Fruit fly (Drosophila melanogaster) whole organism, wandering third instar larva: Measurements from ENCODE around the gene CG6785.

Source experiments
- Abd-B ChIP-seq: fragments of >200 bp; optimal IDR thresholded peaks from 2 replicates; lab custom pipeline; 2017; ENCODE audit warnings: missing biosample characterization, missing genetic modification characterization
- CG32264 ChIP-seq: fragments of 200-800 bp; sonication (Bioruptor generic); optimal IDR thresholded peaks from 2 replicates; lab custom pipeline; 2016; ENCODE audit warnings: missing biosample characterization, missing genetic modification characterization
- CG9705 ChIP-seq: fragments of 200-800 bp; sonication (Bioruptor generic); optimal IDR thresholded peaks from 2 replicates; lab custom pipeline; 2018; ENCODE audit warnings: missing biosample characterization, mild to moderate bottlenecking, missing genetic modification characterization
- CrebA ChIP-seq: fragments of 200-800 bp; sonication (Bioruptor generic); optimal IDR thresholded peaks from 2 replicates; lab custom pipeline; 2016; ENCODE audit warnings: missing biosample characterization, mild to moderate bottlenecking, missing genetic modification characterization, borderline replicate concordance
- Dfd ChIP-seq: fragments of >200 bp; optimal IDR thresholded peaks from 2 replicates; lab custom pipeline; 2017; ENCODE audit warnings: missing biosample characterization, missing genetic modification characterization
- Dif ChIP-seq: fragments of 200-275, 200-300 bp; sonication (Bioruptor generic); optimal IDR thresholded peaks from 2 replicates; lab custom pipeline; 2018; ENCODE audit warnings: missing biosample characterization, missing genetic modification characterization; ENCODE audit not compliant: partially characterized antibody
- GATAd ChIP-seq: sonication (Bioruptor generic); optimal IDR thresholded peaks from 2 replicates; lab custom pipeline; 2016; ENCODE audit warnings: missing biosample characterization, missing genetic modification characterization
- HLH106 ChIP-seq: fragments of 200-800 bp; optimal IDR thresholded peaks from 3 replicates; lab custom pipeline; 2019; ENCODE audit warnings: missing biosample characterization, mild to moderate bottlenecking, missing genetic modification characterization, moderate library complexity
- Hnf4 ChIP-seq: fragments of 200-800 bp; sonication (Bioruptor generic); optimal IDR thresholded peaks from 2 replicates; lab custom pipeline; 2016; ENCODE audit warnings: missing biosample characterization, mild to moderate bottlenecking, missing genetic modification characterization
- Hr78 ChIP-seq: fragments of >200 bp; optimal IDR thresholded peaks from 2 replicates; lab custom pipeline; 2017; ENCODE audit warnings: missing biosample characterization, missing genetic modification characterization
- Hr83 ChIP-seq: fragments of 200-300 bp; sonication (Bioruptor generic); optimal IDR thresholded peaks from 2 replicates; lab custom pipeline; 2016; ENCODE audit warnings: missing biosample characterization, mild to moderate bottlenecking, missing genetic modification characterization, moderate library complexity; ENCODE audit not compliant: poor library complexity, severe bottlenecking
- Jra ChIP-seq: sonication (Bioruptor generic); optimal IDR thresholded peaks from 2 replicates; lab custom pipeline; 2016; ENCODE audit warnings: missing biosample characterization, missing genetic modification characterization
- Mio ChIP-seq: sonication (Bioruptor generic); optimal IDR thresholded peaks from 2 replicates; lab custom pipeline; 2016; ENCODE audit warnings: missing biosample characterization, missing genetic modification characterization
- Myc ChIP-seq: fragments of >200 bp; optimal IDR thresholded peaks from 2 replicates; lab custom pipeline; 2017
- N ChIP-seq: fragments of >200 bp; optimal IDR thresholded peaks from 2 replicates; lab custom pipeline; 2018; ENCODE audit warnings: missing biosample characterization, missing external identifiers, missing genetic modification characterization
- OdsH ChIP-seq: fragments of 200-800 bp; sonication (Bioruptor generic); optimal IDR thresholded peaks from 2 replicates; lab custom pipeline; 2016; ENCODE audit warnings: missing biosample characterization, mild to moderate bottlenecking, missing genetic modification characterization
- Rel ChIP-seq, 2 experiments: fragments of 200-800 bp; sonication (Bioruptor generic) in 1 of 2; optimal IDR thresholded peaks; 2 replicates in 1 of 2; 3 replicates in 1 of 2; lab custom pipeline; 2016 to 2019; ENCODE audit warnings: mild to moderate bottlenecking in 2 of 2, missing biosample characterization in 2 of 2, missing genetic modification characterization in 2 of 2, moderate library complexity in 1 of 2
- Sp1 ChIP-seq: fragments of 200-800 bp; sonication (Bioruptor generic); optimal IDR thresholded peaks from 3 replicates; lab custom pipeline; 2019; ENCODE audit warnings: missing biosample characterization, mild to moderate bottlenecking, missing genetic modification characterization, moderate library complexity
- Vsx2 ChIP-seq: fragments of 200-300, 225-300 bp; sonication (Bioruptor generic); optimal IDR thresholded peaks from 2 replicates; lab custom pipeline; 2018; ENCODE audit warnings: missing biosample characterization, missing genetic modification characterization; ENCODE audit not compliant: partially characterized antibody
- br ChIP-seq: fragments of 200-800 bp; sonication (Bioruptor generic); optimal IDR thresholded peaks from 2 replicates; lab custom pipeline; 2016; ENCODE audit warnings: missing biosample characterization, missing genetic modification characterization
- brk ChIP-seq: fragments of 200-800 bp; sonication (Bioruptor generic); optimal IDR thresholded peaks from 2 replicates; lab custom pipeline; 2016; ENCODE audit warnings: missing biosample characterization, mild to moderate bottlenecking, missing genetic modification characterization
- dl ChIP-seq, 2 experiments: fragments of 175-275, 200-275 bp in 1 of 2; fragments of 200-275 bp in 1 of 2; sonication (Bioruptor generic); optimal IDR thresholded peaks; lab custom pipeline; 2018; ENCODE audit warnings: mild to moderate bottlenecking in 2 of 2, missing biosample characterization in 2 of 2, missing genetic modification characterization in 2 of 2, moderate library complexity in 2 of 2; ENCODE audit not compliant: partially characterized antibody in 2 of 2, insufficient read depth in 1 of 2
- dmrt93B ChIP-seq: fragments of 200-800 bp; sonication (Bioruptor generic); optimal IDR thresholded peaks from 2 replicates; lab custom pipeline; 2018; ENCODE audit warnings: missing biosample characterization, mild to moderate bottlenecking, missing genetic modification characterization
- dsf ChIP-seq: sonication (Bioruptor generic); optimal IDR thresholded peaks from 2 replicates; lab custom pipeline; 2016; ENCODE audit warnings: missing biosample characterization, missing genetic modification characterization, borderline replicate concordance
- ey ChIP-seq: fragments of 200-800 bp; sonication (Bioruptor generic); optimal IDR thresholded peaks from 2 replicates; lab custom pipeline; 2016; ENCODE audit warnings: missing biosample characterization, missing genetic modification characterization
- foxo ChIP-seq, 2 experiments: fragments of 200-800 bp; sonication (Bioruptor generic); optimal IDR thresholded peaks; 2 replicates in 1 of 2; 3 replicates in 1 of 2; lab custom pipeline; 2016 to 2017; ENCODE audit warnings: missing biosample characterization in 2 of 2, missing genetic modification characterization in 2 of 2
- fru ChIP-seq: fragments of 200-800 bp; sonication (Bioruptor generic); optimal IDR thresholded peaks from 3 replicates; lab custom pipeline; 2016; ENCODE audit warnings: missing biosample characterization, mild to moderate bottlenecking, missing genetic modification characterization
- h ChIP-seq: fragments of 200-800 bp; sonication (Bioruptor generic); optimal IDR thresholded peaks from 3 replicates; lab custom pipeline; 2016; ENCODE audit warnings: missing biosample characterization, mild to moderate bottlenecking, missing genetic modification characterization
- jim ChIP-seq: fragments of 175-275, 200-325 bp; sonication (Bioruptor generic); optimal IDR thresholded peaks from 2 replicates; lab custom pipeline; 2016; ENCODE audit warnings: missing biosample characterization, mild to moderate bottlenecking, missing genetic modification characterization
- lola ChIP-seq: fragments of >200 bp; optimal IDR thresholded peaks from 2 replicates; lab custom pipeline; 2017; ENCODE audit warnings: missing biosample characterization, missing genetic modification characterization
- pan ChIP-seq: fragments of >200 bp; optimal IDR thresholded peaks from 2 replicates; lab custom pipeline; 2017
- psq ChIP-seq: fragments of 200-800 bp; sonication (Bioruptor generic); optimal IDR thresholded peaks from 3 replicates; lab custom pipeline; 2017; ENCODE audit warnings: missing biosample characterization, mild to moderate bottlenecking, missing genetic modification characterization, moderate library complexity
- rgr ChIP-seq: fragments of 200-800 bp; sonication (Bioruptor generic); optimal IDR thresholded peaks from 3 replicates; lab custom pipeline; 2016; ENCODE audit warnings: missing biosample characterization, mild to moderate bottlenecking, missing genetic modification characterization
- sage ChIP-seq: fragments of 200-800 bp; sonication (Bioruptor generic); optimal IDR thresholded peaks from 2 replicates; lab custom pipeline; 2016; ENCODE audit warnings: missing biosample characterization, mild to moderate bottlenecking, missing genetic modification characterization
- sv ChIP-seq: fragments of 200-800 bp; sonication (Bioruptor generic); optimal IDR thresholded peaks from 3 replicates; lab custom pipeline; 2016; ENCODE audit warnings: missing biosample characterization, missing genetic modification characterization
- tai ChIP-seq: sonication (Bioruptor generic); optimal IDR thresholded peaks from 2 replicates; lab custom pipeline; 2016; ENCODE audit warnings: missing biosample characterization, missing genetic modification characterization
- usp ChIP-seq: fragments of >200 bp; optimal IDR thresholded peaks from 2 replicates; lab custom pipeline; 2017; ENCODE audit warnings: missing biosample characterization, missing genetic modification characterization
- woc ChIP-seq: sonication (Bioruptor generic); optimal IDR thresholded peaks from 2 replicates; lab custom pipeline; 2016; ENCODE audit warnings: missing biosample characterization, mild to moderate bottlenecking, missing genetic modification characterization

The CG6785 gene

dm6 chr2L:12003792-12004210, 41.2 kb downstream of the CG6785 start:
- no peak for TF ChIP-seq Sp1 (GFP tag; lab: Kevin White, UChicago)
- TF ChIP-seq dsf (GFP tag; lab: Kevin White, UChicago), result no peak
- no peak for TF ChIP-seq jim (GFP tag; lab: Kevin White, UChicago)
- peak; percentile 22 for TF ChIP-seq Hr83 (GFP tag; lab: Kevin White, UChicago)
- peak; percentile 1 for TF ChIP-seq lola (GFP tag; lab: Kevin White, UChicago)
- TF ChIP-seq Dif (GFP tag; lab: Kevin White, UChicago), result no peak
- no peak for TF ChIP-seq Vsx2 (GFP tag; lab: Kevin White, UChicago)
- no peak for TF ChIP-seq tai
- peak in 1 of 2 experiments; percentile 32 for TF ChIP-seq foxo (GFP tag; optimal IDR thresholded peaks at IDR 0.05; lab: Kevin White, UChicago)
- no peak for TF ChIP-seq usp (GFP tag; lab: Kevin White, UChicago)
- no peak for TF ChIP-seq Dfd (GFP tag; lab: Kevin White, UChicago)
- no peak for TF ChIP-seq sv
- TF ChIP-seq Jra, result no peak
- no peak for TF ChIP-seq sage
- TF ChIP-seq N (GFP tag; lab: Kevin White, UChicago), result no peak
- TF ChIP-seq CG9705 (GFP tag; lab: Kevin White, UChicago), result no peak
- TF ChIP-seq dl (GFP tag; optimal IDR thresholded peaks at IDR 0.05; lab: Kevin White, UChicago; ENCODE audit: insufficient read depth in 1 of 2, partially characterized antibody in 2 of 2), result no peak
- TF ChIP-seq Hr78 (GFP tag; lab: Kevin White, UChicago), result no peak
- TF ChIP-seq GATAd, result no peak
- TF ChIP-seq pan (lab: Kevin White, UChicago), result no peak
- no peak for TF ChIP-seq OdsH (GFP tag; lab: Kevin White, UChicago)
- no peak for TF ChIP-seq dmrt93B
- no peak for TF ChIP-seq Myc (lab: Kevin White, UChicago)

DNA sequence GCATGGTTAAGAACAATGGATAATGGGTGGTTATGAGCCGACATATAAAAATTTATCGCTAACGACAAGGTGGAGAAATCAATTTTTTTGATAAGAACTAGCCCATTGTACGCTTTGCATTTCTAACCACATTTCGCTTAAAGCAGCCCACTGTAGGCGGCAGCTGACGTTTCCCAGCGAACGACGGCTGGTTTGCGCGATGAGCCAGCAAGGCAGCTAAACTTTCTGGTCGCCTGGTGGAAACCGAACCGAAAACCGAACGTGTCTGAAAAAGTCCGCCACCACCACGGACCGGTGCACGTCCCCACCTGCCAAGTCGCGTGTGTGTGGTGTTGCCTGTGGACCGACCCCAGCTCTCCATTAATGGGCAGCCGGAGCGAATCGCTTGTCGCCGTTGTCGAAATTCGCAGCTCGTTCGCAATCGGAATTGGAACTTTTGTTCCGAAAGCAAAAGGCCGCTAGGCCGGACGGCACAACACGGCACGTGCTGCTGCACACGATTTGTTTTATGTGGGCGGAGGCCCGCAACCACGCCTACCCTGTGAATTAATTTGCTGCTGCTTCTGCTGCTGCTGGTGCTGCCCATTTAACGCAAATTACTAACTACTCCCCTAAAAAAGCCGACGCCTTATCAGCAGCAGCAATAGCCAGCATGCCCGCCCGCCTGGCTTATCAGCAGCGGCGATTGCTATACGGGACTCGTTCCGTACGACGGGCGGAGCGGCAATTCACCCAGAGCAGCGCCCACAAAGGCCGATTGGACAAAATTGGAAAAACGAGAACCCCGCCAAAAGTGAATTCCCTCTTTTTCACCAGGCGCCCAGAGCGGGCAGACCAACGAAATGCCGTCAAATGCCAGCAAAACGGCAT, 41.8 kb downstream of the CG6785 start:
- TF ChIP-seq Jra, result peak; percentile 40
- peak; percentile 8 for TF ChIP-seq Dfd (GFP tag; lab: Kevin White, UChicago)
- TF ChIP-seq pan (lab: Kevin White, UChicago), result no peak
- no peak for TF ChIP-seq usp (GFP tag; lab: Kevin White, UChicago)
- TF ChIP-seq jim (GFP tag; lab: Kevin White, UChicago), result no peak
- TF ChIP-seq lola (GFP tag; lab: Kevin White, UChicago), result no peak
- no peak for TF ChIP-seq Vsx2 (GFP tag; lab: Kevin White, UChicago)
- TF ChIP-seq HLH106 (tag; lab: Kevin White, UChicago), result peak; percentile 49
- peak; percentile 20 for TF ChIP-seq Sp1 (GFP tag; lab: Kevin White, UChicago)
- TF ChIP-seq dsf (GFP tag; lab: Kevin White, UChicago), result no peak
- no peak for TF ChIP-seq CG9705 (GFP tag; lab: Kevin White, UChicago)
- no peak for TF ChIP-seq CrebA (GFP tag; lab: Kevin White, UChicago)
- peak; percentile 1 for TF ChIP-seq OdsH (GFP tag; lab: Kevin White, UChicago)
- TF ChIP-seq Rel (GFP tag; optimal IDR thresholded peaks at IDR 0.05; lab: Kevin White, UChicago), result no peak
- peak; percentile 99 for TF ChIP-seq Rel (tag; optimal IDR thresholded peaks at IDR 0.05; lab: Kevin White, UChicago)
- TF ChIP-seq Hr83 (GFP tag; lab: Kevin White, UChicago), result peak; percentile 50
- TF ChIP-seq tai, result no peak
- no peak for TF ChIP-seq ey (GFP tag; lab: Kevin White, UChicago)
- no peak for TF ChIP-seq Abd-B
- no peak for TF ChIP-seq sv
- no peak for TF ChIP-seq dmrt93B
- no peak for TF ChIP-seq brk (GFP tag; lab: Kevin White, UChicago)
- peak; percentile 88 for TF ChIP-seq h (GFP tag; lab: Kevin White, UChicago)
- TF ChIP-seq Hnf4 (GFP tag; lab: Kevin White, UChicago), result peak; percentile 8
- peak; percentile 5 for TF ChIP-seq fru (GFP tag; lab: Kevin White, UChicago)
- peak; percentile 2 for TF ChIP-seq rgr (GFP tag; lab: Kevin White, UChicago)
- peak; percentile 0 for TF ChIP-seq psq (GFP tag; lab: Kevin White, UChicago)
- no peak for TF ChIP-seq N (GFP tag; lab: Kevin White, UChicago)
- no peak for TF ChIP-seq Hr78 (GFP tag; lab: Kevin White, UChicago)
- no peak for TF ChIP-seq sage
- TF ChIP-seq dl (GFP tag; optimal IDR thresholded peaks at IDR 0.05; lab: Kevin White, UChicago; ENCODE audit: insufficient read depth in 1 of 2, partially characterized antibody in 2 of 2), result peak; percentile 64 to 90
- TF ChIP-seq br (GFP tag; lab: Kevin White, UChicago), result peak; percentile 63
- TF ChIP-seq GATAd, result no peak
- TF ChIP-seq woc (GFP tag; lab: Kevin White, UChicago), result peak; percentile 84
- TF ChIP-seq foxo (GFP tag; optimal IDR thresholded peaks at IDR 0.05; lab: Kevin White, UChicago), result peak in 1 of 2 experiments; percentile 46
- no peak for TF ChIP-seq Dif (GFP tag; lab: Kevin White, UChicago)
- no peak for TF ChIP-seq CG32264 (GFP tag; lab: Kevin White, UChicago)
- no peak for TF ChIP-seq Myc (lab: Kevin White, UChicago)
- TF ChIP-seq Mio, result no peak
